Worm (Caenorhabditis elegans) whole organism, early embryonic: ENCODE results near the gene dpm-1.

Source experiments
- F13C5.2 ChIP-seq: sonication (generic microtip); optimal IDR thresholded peaks from 2 replicates; lab custom pipeline; 2017; ENCODE audit warnings: mild to moderate bottlenecking, missing genetic modification characterization, inconsistent platforms, missing compliant biosample characterization
- ama-1 ChIP-seq: fragments of 150-350 bp; optimal IDR thresholded peaks from 2 replicates; lab custom pipeline; 2014
- ceh-13 ChIP-seq: fragments of 200-800 bp; sonication (Bioruptor generic); optimal IDR thresholded peaks from 2 replicates; lab custom pipeline; 2018; ENCODE audit warnings: mild to moderate bottlenecking, missing genetic modification characterization, missing compliant biosample characterization
- ets-7 ChIP-seq: sonication (generic microtip); optimal IDR thresholded peaks from 2 replicates; lab custom pipeline; 2016; ENCODE audit warnings: missing genotype, missing genetic modification characterization, missing compliant biosample characterization
- flt-1 ChIP-seq: fragments of 200-800 bp; sonication (Bioruptor generic); IDR thresholded peaks from 2 replicates; pipeline ENCODE4 v1.3.6; 2022; ENCODE audit warnings: missing genetic modification characterization, missing compliant biosample characterization
- hmbx-1 ChIP-seq: sonication (generic microtip); optimal IDR thresholded peaks from 2 replicates; lab custom pipeline; 2016; ENCODE audit warnings: mild to moderate bottlenecking, missing genetic modification characterization, missing compliant biosample characterization
- pes-1 ChIP-seq: fragments of 200-800 bp; sonication (Bioruptor generic); IDR thresholded peaks from 2 replicates; pipeline ENCODE4 v1.3.6; 2022; ENCODE audit warnings: missing genetic modification reagents, missing genetic modification characterization, missing compliant biosample characterization
- scrt-1 ChIP-seq: fragments of 200-800 bp; sonication (Bioruptor generic); IDR thresholded peaks from 2 replicates; pipeline ENCODE4 v1.3.6; 2022; ENCODE audit warnings: missing genetic modification characterization, missing compliant biosample characterization
- tbx-37 ChIP-seq: fragments of 200-800 bp; sonication (Bioruptor generic); conservative IDR thresholded peaks from 2 replicates; pipeline ENCODE4 v1.3.6; 2022; ENCODE audit warnings: missing genetic modification reagents, missing genetic modification characterization, missing compliant biosample characterization

DNA sequence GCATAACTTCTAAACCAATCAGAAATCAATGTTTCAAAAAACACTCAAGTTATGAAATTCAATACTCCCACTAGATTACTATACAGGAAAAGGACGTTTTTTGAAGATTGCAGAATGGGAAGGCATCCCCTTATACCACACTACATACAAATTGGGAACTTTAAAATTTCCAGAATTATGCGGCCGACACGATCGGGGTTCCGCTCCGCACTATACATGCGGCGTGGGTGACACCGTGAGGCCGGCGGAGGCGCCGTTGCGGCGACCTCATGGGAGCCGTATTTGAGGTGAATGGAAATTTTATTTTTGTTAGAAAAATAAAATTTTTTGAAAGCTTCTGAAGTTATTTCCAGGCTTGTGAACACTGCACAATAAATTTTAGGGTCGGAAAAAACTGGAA lies 22.8 kb downstream of the dpm-1 start:
- TF ChIP-seq pes-1 (GFP tag; lab: Robert Waterston, UW), result no peak
- TF ChIP-seq ceh-13, result no peak
- TF ChIP-seq tbx-37 (GFP tag; lab: Robert Waterston, UW), result no peak
- no peak for TF ChIP-seq ama-1 (lab: Kevin White, UChicago)
- TF ChIP-seq hmbx-1 (tag; lab: Kevin White, UChicago), result no peak
- TF ChIP-seq flt-1, result no peak
- TF ChIP-seq F13C5.2 (tag; lab: Kevin White, UChicago), result no peak
- no peak for TF ChIP-seq scrt-1 (GFP tag; lab: Robert Waterston, UW)
- TF ChIP-seq ets-7 (tag; lab: Kevin White, UChicago), result no peak
